Fruit fly (Drosophila melanogaster) whole organism, embryonic: ENCODE results near the gene CG17801.

Experiments used
- Atf3 ChIP-seq: fragments of 200-800 bp; sonication (Bioruptor generic); optimal IDR thresholded peaks from 3 replicates; lab custom pipeline; 2016; ENCODE audit warnings: missing biosample characterization, missing genetic modification characterization
- Awh ChIP-seq: fragments of 200-800 bp; sonication (Bioruptor generic); IDR thresholded peaks from 2 replicates; pipeline ENCODE4, ENCODE4 v1.3.6; 2022; ENCODE audit warnings: missing biosample characterization, missing genetic modification characterization
- Bdp1 ChIP-seq: fragments of 200-800 bp; sonication (Bioruptor generic); optimal IDR thresholded peaks from 3 replicates; lab custom pipeline; 2016; ENCODE audit warnings: missing biosample characterization, missing genetic modification characterization
- BtbVII ChIP-seq: fragments of 200-800 bp; sonication (Bioruptor generic); optimal IDR thresholded peaks from 3 replicates; lab custom pipeline; 2017; ENCODE audit warnings: missing biosample characterization, mild to moderate bottlenecking, missing genetic modification characterization
- CG11504 ChIP-seq: fragments of 200-800 bp; sonication (Bioruptor generic); optimal IDR thresholded peaks from 3 replicates; lab custom pipeline; 2019; ENCODE audit warnings: missing biosample characterization, mild to moderate bottlenecking, missing genetic modification characterization, moderate library complexity
- CG12236 ChIP-seq: fragments of 200-800 bp; sonication (Bioruptor generic); optimal IDR thresholded peaks from 2 replicates; lab custom pipeline; 2016; ENCODE audit warnings: missing biosample characterization, missing genetic modification characterization
- CG15011 ChIP-seq: fragments of 200-800 bp; sonication (Bioruptor generic); optimal IDR thresholded peaks from 3 replicates; lab custom pipeline; 2018; ENCODE audit warnings: missing biosample characterization, mild to moderate bottlenecking, missing genetic modification characterization
- CG2202 ChIP-seq: fragments of 200-800 bp; sonication (Bioruptor generic); optimal IDR thresholded peaks from 2 replicates; lab custom pipeline; 2018; ENCODE audit warnings: missing biosample characterization, mild to moderate bottlenecking, missing genetic modification characterization
- CG30403 ChIP-seq: fragments of 200-800 bp; sonication (Bioruptor generic); optimal IDR thresholded peaks from 3 replicates; lab custom pipeline; 2016; ENCODE audit warnings: missing biosample characterization, missing genetic modification characterization
- CG31441 ChIP-seq: fragments of 200-800 bp; sonication (Bioruptor generic); IDR thresholded peaks from 2 replicates; pipeline ENCODE4 v1.3.6; 2022; ENCODE audit warnings: missing biosample characterization, missing genetic modification characterization
- CG3407 ChIP-seq: fragments of 200-800 bp; sonication (Bioruptor generic); optimal IDR thresholded peaks from 2 replicates; lab custom pipeline; 2018; ENCODE audit warnings: missing biosample characterization, mild to moderate bottlenecking, missing genetic modification characterization
- CG5180 ChIP-seq: fragments of 200-800 bp; sonication (Bioruptor generic); optimal IDR thresholded peaks from 3 replicates; lab custom pipeline; 2017; ENCODE audit warnings: missing biosample characterization, missing genetic modification characterization, mild to moderate bottlenecking, moderate library complexity, missing genetic modification reagents
- CG6654 ChIP-seq: fragments of 200-800 bp; sonication (Bioruptor generic); optimal IDR thresholded peaks from 2 replicates; lab custom pipeline; 2017; ENCODE audit warnings: missing biosample characterization, mild to moderate bottlenecking, missing genetic modification characterization
- CG8089 ChIP-seq: fragments of 200-800 bp; sonication (Bioruptor generic); optimal IDR thresholded peaks from 3 replicates; lab custom pipeline; 2016; ENCODE audit warnings: missing biosample characterization, missing genetic modification characterization
- CG8290 ChIP-seq, 3 experiments: fragments of 200-800 bp; sonication (Bioruptor generic); optimal IDR thresholded peaks; 2 replicates each; lab custom pipeline; 2016 to 2019; ENCODE audit warnings: missing biosample characterization in 3 of 3, missing genetic modification characterization in 3 of 3, mild to moderate bottlenecking in 2 of 3, moderate library complexity in 1 of 3
- CG9437 ChIP-seq: fragments of 200-800 bp; sonication (Bioruptor generic); optimal IDR thresholded peaks from 2 replicates; lab custom pipeline; 2018; ENCODE audit warnings: missing biosample characterization, mild to moderate bottlenecking, missing genetic modification characterization
- CkIIα-i1 ChIP-seq: fragments of 200-800 bp; sonication (Bioruptor generic); IDR thresholded peaks from 2 replicates; pipeline ENCODE4 v1.3.6; 2022; ENCODE audit warnings: missing biosample characterization, missing genetic modification characterization
- D ChIP-seq, 2 experiments: fragments of 200-800 bp in 1 of 2; fragments of >200 bp in 1 of 2; sonication (Bioruptor generic) in 1 of 2; optimal IDR thresholded peaks; 2 replicates in 1 of 2; 3 replicates in 1 of 2; lab custom pipeline; 2017; ENCODE audit warnings: mild to moderate bottlenecking in 1 of 2, missing biosample characterization in 1 of 2, missing genetic modification characterization in 1 of 2, missing genetic modification reagents in 1 of 2
- Ets65A ChIP-seq: fragments of 200-800 bp; sonication (Bioruptor generic); peaks from one replicate; lab custom pipeline; 2016; ENCODE audit warnings: missing biosample characterization, missing genetic modification characterization
- HHEX ChIP-seq: fragments of 200-800 bp; sonication (Bioruptor generic); optimal IDR thresholded peaks from 3 replicates; lab custom pipeline; 2017; ENCODE audit warnings: missing biosample characterization, mild to moderate bottlenecking, missing genetic modification characterization, missing genetic modification reagents
- Hey ChIP-seq: fragments of 200-800 bp; sonication (Bioruptor generic); optimal IDR thresholded peaks from 3 replicates; lab custom pipeline; 2018; ENCODE audit warnings: missing biosample characterization, mild to moderate bottlenecking, missing genetic modification characterization
- Poxn ChIP-seq: fragments of 200-800 bp; sonication (Bioruptor generic); IDR thresholded peaks from 2 replicates; pipeline ENCODE4 v1.3.6; 2022; ENCODE audit warnings: missing biosample characterization, missing genetic modification characterization
- Sox100B ChIP-seq: fragments of 200-800 bp; sonication (Bioruptor generic); optimal IDR thresholded peaks from 3 replicates; lab custom pipeline; 2018; ENCODE audit warnings: missing biosample characterization, mild to moderate bottlenecking, missing genetic modification characterization
- Xrp1 ChIP-seq: fragments of 200-800 bp; sonication (Bioruptor generic); IDR thresholded peaks from 2 replicates; pipeline ENCODE4 v1.3.6; 2022; ENCODE audit warnings: missing biosample characterization, missing genetic modification characterization
- bbx ChIP-seq: fragments of 200-800 bp; sonication (Bioruptor generic); IDR thresholded peaks from 2 replicates; pipeline ENCODE4 v1.3.6; 2022; ENCODE audit warnings: missing biosample characterization, missing genetic modification characterization; ENCODE audit not compliant: partially characterized antibody
- cas ChIP-seq: fragments of 200-800 bp; sonication (Bioruptor generic); IDR thresholded peaks from 2 replicates; pipeline ENCODE4 v1.3.6; 2022; ENCODE audit warnings: missing biosample characterization, missing genetic modification characterization
- cg ChIP-seq: fragments of 200-800 bp; sonication (Bioruptor generic); optimal IDR thresholded peaks from 3 replicates; lab custom pipeline; 2019; ENCODE audit warnings: missing biosample characterization, mild to moderate bottlenecking, missing genetic modification characterization, moderate library complexity
- ci ChIP-seq: fragments of 200-800 bp; sonication (Bioruptor generic); IDR thresholded peaks from 3 replicates; pipeline ENCODE4 v1.3.6; 2022; ENCODE audit warnings: missing biosample characterization, missing genetic modification characterization
- crol ChIP-seq: fragments of 200-800 bp; sonication (Bioruptor generic); IDR thresholded peaks from 2 replicates; pipeline ENCODE4 v1.3.6; 2022; ENCODE audit warnings: missing biosample characterization, missing genetic modification characterization
- dati ChIP-seq: fragments of 200-800 bp; sonication (Bioruptor generic); IDR thresholded peaks from 2 replicates; pipeline ENCODE4 v1.3.6; 2022; ENCODE audit warnings: missing biosample characterization, missing genetic modification characterization
- ham ChIP-seq: fragments of 200-800 bp; sonication (Bioruptor generic); IDR thresholded peaks from 2 replicates; pipeline ENCODE4 v1.3.6; 2022; ENCODE audit warnings: missing biosample characterization, missing genetic modification characterization
- klu ChIP-seq: fragments of 200-800 bp; sonication (Bioruptor generic); IDR thresholded peaks from 2 replicates; pipeline ENCODE4 v1.3.6; 2022; ENCODE audit warnings: missing biosample characterization, missing genetic modification characterization
- nom ChIP-seq: fragments of 200-800 bp; sonication (Bioruptor generic); optimal IDR thresholded peaks from 2 replicates; lab custom pipeline; 2017; ENCODE audit warnings: missing biosample characterization, missing genetic modification characterization, mild to moderate bottlenecking, moderate library complexity, missing genetic modification reagents
- oc ChIP-seq: fragments of 200-800 bp; sonication (Bioruptor generic); optimal IDR thresholded peaks from 2 replicates; lab custom pipeline; 2018; ENCODE audit warnings: missing biosample characterization, mild to moderate bottlenecking, missing genetic modification characterization, moderate library complexity
- p53 ChIP-seq: fragments of 200-800 bp; sonication (Bioruptor generic); optimal IDR thresholded peaks from 2 replicates; lab custom pipeline; 2016; ENCODE audit warnings: missing biosample characterization, missing genetic modification characterization
- phol ChIP-seq: fragments of 200-800 bp; sonication (Bioruptor generic); optimal IDR thresholded peaks from 3 replicates; lab custom pipeline; 2018; ENCODE audit warnings: missing biosample characterization, mild to moderate bottlenecking, missing genetic modification characterization, moderate library complexity
- prd ChIP-seq, 3 experiments: fragments of >200 bp in 2 of 3; fragments of 200-800 bp in 1 of 3; sonication (Bioruptor generic) in 1 of 3; optimal IDR thresholded peaks in 2 of 3; IDR thresholded peaks in 1 of 3; 2 replicates in 2 of 3; 3 replicates in 1 of 3; pipeline versions ENCODE4 v1.3.6 to Lab custom; 2017 to 2022; ENCODE audit warnings: missing biosample characterization in 1 of 3, missing genetic modification characterization in 1 of 3
- row ChIP-seq: fragments of 200-800 bp; sonication (Bioruptor generic); IDR thresholded peaks from 3 replicates; pipeline ENCODE4 v1.3.6; 2022; ENCODE audit warnings: missing biosample characterization, missing genetic modification characterization
- sd ChIP-seq: fragments of 200-800 bp; sonication (Bioruptor generic); optimal IDR thresholded peaks from 3 replicates; lab custom pipeline; 2018; ENCODE audit warnings: missing biosample characterization, mild to moderate bottlenecking, missing genetic modification characterization, moderate library complexity
- sens-2 ChIP-seq: fragments of 200-800 bp; sonication (Bioruptor generic); IDR thresholded peaks from 2 replicates; pipeline ENCODE4 v1.3.6; 2022; ENCODE audit warnings: missing biosample characterization, missing genetic modification characterization
- sim ChIP-seq: fragments of 200-800 bp; sonication (Bioruptor generic); IDR thresholded peaks from 2 replicates; pipeline ENCODE4 v1.3.6; 2022; ENCODE audit warnings: missing biosample characterization, missing genetic modification characterization
- slbo ChIP-seq: fragments of 200-800 bp; sonication (Bioruptor generic); IDR thresholded peaks from 2 replicates; pipeline ENCODE4 v1.3.6; 2022; ENCODE audit warnings: missing biosample characterization, missing genetic modification characterization
- slp2 ChIP-seq: fragments of 200-800 bp; sonication (Bioruptor generic); optimal IDR thresholded peaks from 2 replicates; lab custom pipeline; 2016; ENCODE audit warnings: missing biosample characterization, missing genetic modification characterization
- sob ChIP-seq: fragments of 200-800 bp; sonication (Bioruptor generic); IDR thresholded peaks from 2 replicates; pipeline ENCODE4 v1.3.6; 2022; ENCODE audit warnings: missing biosample characterization, missing genetic modification characterization
- sr ChIP-seq: fragments of 200-800 bp; sonication (Bioruptor generic); IDR thresholded peaks from 3 replicates; pipeline ENCODE4 v1.3.6; 2022; ENCODE audit warnings: missing biosample characterization, missing genetic modification characterization
- ssp ChIP-seq: fragments of 200-800 bp; sonication (Bioruptor generic); IDR thresholded peaks from 2 replicates; pipeline ENCODE4 v1.3.6; 2022; ENCODE audit warnings: missing biosample characterization, missing genetic modification characterization
- tin ChIP-seq: fragments of 200-800 bp; sonication (Bioruptor generic); optimal IDR thresholded peaks from 3 replicates; lab custom pipeline; 2016; ENCODE audit warnings: missing biosample characterization, missing genetic modification characterization
- ttk ChIP-seq: fragments of 200-800 bp; sonication (Bioruptor generic); IDR thresholded peaks from 2 replicates; pipeline ENCODE4 v2.1.2; 2022; ENCODE audit warnings: missing biosample characterization, missing genetic modification characterization
- unpg ChIP-seq: fragments of 200-800 bp; sonication (Bioruptor generic); optimal IDR thresholded peaks from 3 replicates; lab custom pipeline; 2018; ENCODE audit warnings: missing biosample characterization, mild to moderate bottlenecking, missing genetic modification characterization, moderate library complexity
- yki ChIP-seq: fragments of >200 bp; optimal IDR thresholded peaks from 3 replicates; lab custom pipeline; 2018

CG17801 gene

DNA sequence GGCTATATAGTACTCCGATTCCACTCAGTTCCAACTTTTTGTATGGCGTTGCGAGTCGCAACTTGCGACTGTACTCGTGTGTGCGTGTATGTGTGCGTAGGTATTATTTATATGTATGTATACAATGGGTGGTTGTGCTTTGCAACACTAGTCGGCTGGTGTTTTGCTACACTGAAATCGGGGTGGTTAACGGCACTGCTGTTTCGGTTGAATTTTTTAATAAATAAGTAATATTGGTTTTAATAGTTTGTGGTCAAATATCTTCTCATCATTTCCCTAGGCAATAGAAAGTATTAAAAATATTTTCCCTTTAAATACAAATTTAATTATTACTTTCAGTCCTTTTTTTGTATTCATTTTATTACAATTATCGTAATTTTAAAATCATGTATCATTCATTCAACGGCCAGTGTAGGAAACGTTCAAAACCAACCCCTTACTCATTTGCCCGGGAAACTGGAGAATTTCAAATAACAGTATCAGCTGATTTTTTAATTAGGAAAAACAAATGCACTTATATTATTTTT, 8.6 kb downstream of the CG17801 start, which contains the start of gene CG7379 (continued):
- TF ChIP-seq Ets65A (GFP tag; lab: Kevin White, UChicago) (peak; percentile 99), cg (GFP tag; lab: Kevin White, UChicago) (peak; percentile 95), tin (GFP tag; lab: Kevin White, UChicago) (peak; percentile 88), CG8290 (GFP tag; optimal IDR thresholded peaks at IDR 0.05; lab: Kevin White, UChicago) (peak; percentile 94), CG8290 (tag; optimal IDR thresholded peaks at IDR 0.05; lab: Kevin White, UChicago) (peak; percentile 89 to 90), klu (GFP tag; lab: Robert Waterston, UW) (peak; percentile 77), yki (lab: Kevin White, UChicago) (no peak), CG3407 (GFP tag; lab: Kevin White, UChicago) (peak; percentile 72), Awh (GFP tag; lab: Robert Waterston, UW) (0 out of 2 replicates have a peak, but pooled peaks have one; percentile 11), unpg (GFP tag; lab: Kevin White, UChicago) (peak; percentile 55), ci (GFP tag; lab: Robert Waterston, UW) (peak; percentile 77), CG2202 (tag; lab: Kevin White, UChicago) (peak; percentile 45), CkIIα-i1 (GFP tag; lab: Robert Waterston, UW) (no peak), sim (GFP tag; lab: Robert Waterston, UW) (no peak), CG15011 (GFP tag; lab: Kevin White, UChicago) (peak; percentile 57), slp2 (GFP tag; lab: Kevin White, UChicago) (peak; percentile 60), phol (peak; percentile 81), oc (no peak), Xrp1 (GFP tag; lab: Robert Waterston, UW) (peak; percentile 84), ham (no peak), CG12236 (GFP tag; lab: Kevin White, UChicago) (peak; percentile 14), p53 (GFP tag; lab: Kevin White, UChicago) (peak; percentile 57), sr (GFP tag; lab: Robert Waterston, UW) (peak; percentile 25; the same call in 1 of the 3 replicates), CG5180 (GFP tag; lab: Kevin White, UChicago) (peak; percentile 68), CG11504 (tag; lab: Kevin White, UChicago) (peak; percentile 75), BtbVII (peak; percentile 60), Bdp1 (GFP tag; lab: Kevin White, UChicago) (peak; percentile 71), nom (GFP tag; lab: Kevin White, UChicago) (peak; percentile 79), HHEX (GFP tag; lab: Kevin White, UChicago) (peak; percentile 85), CG6654 (peak; percentile 59), prd (optimal IDR thresholded peaks at IDR 0.05; lab: Kevin White, UChicago) (no peak), prd (GFP tag; IDR thresholded peaks at IDR 0.05; lab: Robert Waterston, UW) (peak; percentile 74), CG30403 (GFP tag; lab: Kevin White, UChicago) (peak; percentile 90), crol (GFP tag; lab: Robert Waterston, UW) (no peak), slbo (peak; percentile 96), D (optimal IDR thresholded peaks at IDR 0.05; lab: Kevin White, UChicago) (no peak), D (GFP tag; optimal IDR thresholded peaks at IDR 0.05; lab: Kevin White, UChicago) (peak; percentile 72), bbx (GFP tag; lab: Robert Waterston, UW) (0 out of 2 replicates have a peak, but pooled peaks have one; percentile 33), Atf3 (GFP tag; lab: Kevin White, UChicago) (peak; percentile 64), cas (GFP tag; lab: Robert Waterston, UW) (peak; percentile 66), Sox100B (GFP tag; lab: Kevin White, UChicago) (peak; percentile 80), CG8089 (GFP tag; lab: Kevin White, UChicago) (peak; percentile 70), ttk (peak; percentile 83), CG9437 (GFP tag; lab: Kevin White, UChicago) (peak; percentile 78), Poxn (GFP tag; lab: Robert Waterston, UW) (peak; percentile 33; the same call in 1 of the 2 replicates), CG31441 (peak; percentile 71), Hey (tag; lab: Kevin White, UChicago) (peak; percentile 29), ssp (peak; percentile 80), sd (no peak), sob (GFP tag; lab: Robert Waterston, UW) (peak; percentile 97), row (GFP tag; lab: Robert Waterston, UW) (peak; percentile 69), dati (GFP tag; lab: Robert Waterston, UW) (no peak), sens-2 (GFP tag; lab: Robert Waterston, UW) (no peak)
